Fruit fly (Drosophila melanogaster) whole organism: Measurements from ENCODE around the gene CheB38a.

Experiments used
- pan ChIP-seq: fragments of >200 bp; optimal IDR thresholded peaks from 2 replicates; lab custom pipeline; 2017
- usp ChIP-seq: fragments of >200 bp; optimal IDR thresholded peaks from 2 replicates; lab custom pipeline; 2017; ENCODE audit warnings: missing biosample characterization, missing genetic modification characterization, mixed read lengths

DNA sequence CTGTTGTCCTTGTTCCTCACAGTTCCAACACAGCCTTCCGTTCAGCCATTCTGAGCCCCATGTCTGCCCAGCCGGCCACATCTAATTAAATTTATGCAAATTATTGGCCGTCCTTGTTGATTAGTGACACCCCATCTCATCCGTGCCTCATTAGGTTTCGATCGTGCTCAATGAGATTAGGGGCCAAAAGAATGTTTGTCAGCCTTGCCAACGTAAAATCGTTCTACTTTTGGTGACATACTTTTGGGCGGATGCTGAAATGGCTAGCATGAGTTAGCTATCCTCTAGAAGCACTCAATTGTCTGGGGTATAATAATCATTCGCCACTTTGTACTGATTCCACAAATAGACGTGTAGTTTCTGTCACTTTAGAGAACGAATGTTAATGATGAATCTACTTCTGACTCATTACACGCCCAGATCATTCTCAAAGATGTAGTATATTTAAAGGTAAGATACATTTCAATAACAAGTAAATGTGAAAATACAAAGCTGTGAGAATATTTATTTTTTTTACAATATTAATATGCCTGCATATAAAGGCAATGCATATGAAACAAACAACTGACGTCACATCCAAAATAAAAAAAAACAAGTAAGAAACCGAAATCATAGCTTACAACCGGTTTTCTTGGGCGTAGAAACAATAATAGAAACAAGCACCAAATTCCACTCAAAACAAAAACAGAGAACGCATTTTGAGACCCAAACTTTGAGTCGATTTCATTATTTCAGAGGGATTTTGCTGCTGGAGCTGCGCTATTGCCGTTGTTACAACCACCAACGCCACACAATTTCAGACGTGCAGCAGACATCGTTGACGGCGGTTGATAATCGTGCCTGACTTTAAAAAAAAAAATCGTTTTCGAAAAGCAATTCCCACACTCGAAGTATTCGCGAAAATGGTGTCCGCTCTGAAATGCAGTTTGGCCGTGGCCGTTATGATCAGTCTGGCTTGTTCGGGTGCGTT, 40.3 kb upstream of the CheB38a start, which contains the start of gene bero:
- TF ChIP-seq pan (lab: Kevin White, UChicago) (no peak), usp (GFP tag; lab: Kevin White, UChicago) (no peak)
